Worm (Caenorhabditis elegans): ENCODE data around the gene F18E9.8.

DNA sequence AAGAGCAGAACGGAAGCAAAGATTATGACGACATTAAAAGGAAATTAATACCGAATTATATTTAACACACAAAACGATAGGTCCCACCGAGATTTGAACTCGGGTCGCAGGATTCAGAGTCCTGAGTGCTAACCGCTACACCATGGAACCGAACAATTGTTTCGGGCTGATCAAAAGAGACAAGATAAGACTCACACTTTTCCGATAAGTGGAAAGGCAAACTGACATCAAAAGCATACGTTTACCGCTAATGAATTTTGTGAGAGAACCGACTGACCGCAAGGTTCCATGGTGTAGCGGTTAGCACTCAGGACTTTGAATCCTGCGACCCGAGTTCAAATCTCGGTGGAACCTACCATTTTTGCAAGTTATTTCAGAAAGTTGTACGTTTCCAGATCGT, 27.4 kb upstream of the F18E9.8 start:
- TF ChIP-seq lsy-2 (tag; optimal IDR thresholded peaks at IDR 0.05) (no peak), ztf-11 (tag; optimal IDR thresholded peaks at IDR 0.05) (no peak), mls-2 (tag; optimal IDR thresholded peaks at IDR 0.05) (no peak), mep-1 (tag; optimal IDR thresholded peaks at IDR 0.05) (no peak), ceh-83 (GFP tag; optimal IDR thresholded peaks at IDR 0.05) (no peak), drap-1 (GFP tag; optimal IDR thresholded peaks at IDR 0.05) (no peak), nhr-237 (tag; optimal IDR thresholded peaks at IDR 0.05) (no peak), unc-62 (GFP tag; optimal IDR thresholded peaks at IDR 0.05) (no peak), nhr-12 (tag; optimal IDR thresholded peaks at IDR 0.05) (no peak), elt-3 (tag; optimal IDR thresholded peaks at IDR 0.05) (no peak), sptf-1 (tag; optimal IDR thresholded peaks at IDR 0.05) (no peak), tbx-8 (GFP tag; optimal IDR thresholded peaks at IDR 0.05) (no peak)

All from whole organism, mixed stage, embryonic.